Fruit fly (Drosophila melanogaster) whole organism, prepupa: Measurements from ENCODE around the gene Tsp29Fb.

Experiments
- Blimp-1 ChIP-seq: fragments of 200-800 bp; sonication (Bioruptor generic); optimal IDR thresholded peaks from 3 replicates; lab custom pipeline; 2017; ENCODE audit warnings: missing biosample characterization, missing genetic modification characterization, mild to moderate bottlenecking, moderate library complexity, missing genetic modification reagents
- CG10631 ChIP-seq: fragments of 200-800 bp; sonication (Bioruptor generic); optimal IDR thresholded peaks from 2 replicates; lab custom pipeline; 2016; ENCODE audit warnings: missing biosample characterization, missing genetic modification characterization
- CG10669 ChIP-seq: fragments of 200-800 bp; sonication (Bioruptor generic); optimal IDR thresholded peaks from 3 replicates; lab custom pipeline; 2018; ENCODE audit warnings: missing biosample characterization, mild to moderate bottlenecking, missing genetic modification characterization, moderate library complexity
- CG11294 ChIP-seq: fragments of 200-800 bp; sonication (Bioruptor generic); IDR thresholded peaks from 2 replicates; pipeline ENCODE4 v1.3.6; 2022; ENCODE audit warnings: missing biosample characterization, missing genetic modification characterization
- CG11902 ChIP-seq: fragments of 200-800 bp; sonication (Bioruptor generic); optimal IDR thresholded peaks from 3 replicates; lab custom pipeline; 2016; ENCODE audit warnings: missing biosample characterization, missing genetic modification characterization
- CG15336 ChIP-seq: fragments of 200-800 bp; sonication (Bioruptor generic); IDR thresholded peaks from 2 replicates; pipeline ENCODE4 v1.3.6; 2022; ENCODE audit warnings: missing biosample characterization, missing genetic modification characterization
- CG16779 ChIP-seq: fragments of 200-800 bp; sonication (Bioruptor generic); optimal IDR thresholded peaks from 3 replicates; lab custom pipeline; 2017; ENCODE audit warnings: missing biosample characterization, mild to moderate bottlenecking, missing genetic modification characterization
- CG3032 ChIP-seq: fragments of 200-800 bp; optimal IDR thresholded peaks from 2 replicates; lab custom pipeline; 2019; ENCODE audit warnings: missing biosample characterization, mild to moderate bottlenecking, missing genetic modification characterization, moderate library complexity
- CG34406 ChIP-seq: fragments of 200-800 bp; sonication (Bioruptor generic); optimal IDR thresholded peaks from 3 replicates; lab custom pipeline; 2016; ENCODE audit warnings: missing biosample characterization, missing genetic modification characterization
- CG3919 ChIP-seq: fragments of 200-800 bp; sonication (Bioruptor generic); optimal IDR thresholded peaks from 3 replicates; lab custom pipeline; 2016; ENCODE audit warnings: missing biosample characterization, missing genetic modification characterization
- CG4318 ChIP-seq: fragments of 200-800 bp; sonication (Bioruptor generic); optimal IDR thresholded peaks from 3 replicates; lab custom pipeline; 2017; ENCODE audit warnings: missing biosample characterization, mild to moderate bottlenecking, missing genetic modification characterization
- CG6163 ChIP-seq: fragments of 200-800 bp; sonication (Bioruptor generic); IDR thresholded peaks from 3 replicates; pipeline ENCODE4 v1.3.6; 2022; ENCODE audit warnings: missing biosample characterization, missing genetic modification characterization
- CG6276 ChIP-seq: fragments of 200-800 bp; sonication (Bioruptor generic); optimal IDR thresholded peaks from 2 replicates; lab custom pipeline; 2017; ENCODE audit warnings: missing biosample characterization, mild to moderate bottlenecking, missing genetic modification characterization
- CG6792 ChIP-seq: fragments of 200-800 bp; sonication (Bioruptor generic); optimal IDR thresholded peaks from 3 replicates; lab custom pipeline; 2016; ENCODE audit warnings: missing biosample characterization, missing genetic modification characterization
- CG6808 ChIP-seq: fragments of 200-800 bp; sonication (Bioruptor generic); optimal IDR thresholded peaks from 3 replicates; lab custom pipeline; 2017; ENCODE audit warnings: missing biosample characterization, missing genetic modification characterization, mild to moderate bottlenecking, moderate library complexity, missing genetic modification reagents
- CG6854 ChIP-seq: fragments of 200-800 bp; sonication (Bioruptor generic); optimal IDR thresholded peaks from 2 replicates; lab custom pipeline; 2017; ENCODE audit warnings: missing biosample characterization, mild to moderate bottlenecking, missing genetic modification characterization
- CG7368 ChIP-seq: fragments of 200-800 bp; sonication (Bioruptor generic); optimal IDR thresholded peaks from 3 replicates; lab custom pipeline; 2016; ENCODE audit warnings: missing biosample characterization, missing genetic modification characterization
- CG8319 ChIP-seq: fragments of 200-800 bp; sonication (Bioruptor generic); optimal IDR thresholded peaks from 3 replicates; lab custom pipeline; 2016; ENCODE audit warnings: missing biosample characterization, missing genetic modification characterization
- CG8632 ChIP-seq: fragments of 200-800 bp; sonication (Bioruptor generic); optimal IDR thresholded peaks from 3 replicates; lab custom pipeline; 2016; ENCODE audit warnings: missing biosample characterization, missing genetic modification characterization
- CG9139 ChIP-seq: fragments of 200-800 bp; sonication (Bioruptor generic); optimal IDR thresholded peaks from 3 replicates; lab custom pipeline; 2017; ENCODE audit warnings: missing biosample characterization, mild to moderate bottlenecking, missing genetic modification characterization
- Eip75B ChIP-seq: fragments of 200-800 bp; sonication (Bioruptor generic); optimal IDR thresholded peaks from 3 replicates; lab custom pipeline; 2016; ENCODE audit warnings: missing biosample characterization, missing genetic modification characterization
- Eip93F ChIP-seq: fragments of 200-800 bp; sonication (Bioruptor generic); optimal IDR thresholded peaks from 2 replicates; lab custom pipeline; 2016; ENCODE audit warnings: missing biosample characterization, mild to moderate bottlenecking, missing genetic modification characterization
- Ets21C ChIP-seq: fragments of 200-800 bp; sonication (Bioruptor generic); optimal IDR thresholded peaks from 3 replicates; lab custom pipeline; 2016; ENCODE audit warnings: missing biosample characterization, missing genetic modification characterization
- Ets96B ChIP-seq: fragments of 200-800 bp; optimal IDR thresholded peaks from 2 replicates; lab custom pipeline; 2019; ENCODE audit warnings: missing biosample characterization, mild to moderate bottlenecking, missing genetic modification characterization, moderate library complexity
- Gug ChIP-seq: fragments of 200-800 bp; sonication (Bioruptor generic); IDR thresholded peaks from 2 replicates; pipeline ENCODE4 v1.3.6; 2022; ENCODE audit warnings: missing biosample characterization, missing genetic modification characterization
- Hr38 ChIP-seq: sonication (Bioruptor generic); optimal IDR thresholded peaks from 2 replicates; lab custom pipeline; 2016; ENCODE audit warnings: missing biosample characterization, missing genetic modification characterization
- Hr39 ChIP-seq: fragments of 200-800 bp; sonication (Bioruptor generic); optimal IDR thresholded peaks from 2 replicates; lab custom pipeline; 2016; ENCODE audit warnings: missing biosample characterization, missing genetic modification characterization
- Hr4 ChIP-seq: fragments of 200-800 bp; sonication (Bioruptor generic); optimal IDR thresholded peaks from 3 replicates; lab custom pipeline; 2016; ENCODE audit warnings: missing biosample characterization, missing genetic modification characterization
- Met ChIP-seq: fragments of 200-800 bp; sonication (Bioruptor generic); optimal IDR thresholded peaks from 3 replicates; lab custom pipeline; 2016; ENCODE audit warnings: missing biosample characterization, missing genetic modification characterization
- OdsH ChIP-seq: fragments of 200-800 bp; sonication (Bioruptor generic); optimal IDR thresholded peaks from 3 replicates; lab custom pipeline; 2016; ENCODE audit warnings: missing biosample characterization, missing genetic modification characterization
- Smox ChIP-seq: fragments of 200-800 bp; sonication (Bioruptor generic); optimal IDR thresholded peaks from 3 replicates; lab custom pipeline; 2016; ENCODE audit warnings: missing biosample characterization, missing genetic modification characterization
- Sox102F ChIP-seq: fragments of 200-800 bp; sonication (Bioruptor generic); optimal IDR thresholded peaks from 2 replicates; lab custom pipeline; 2016; ENCODE audit warnings: missing biosample characterization, mild to moderate bottlenecking, missing genetic modification characterization
- Sox14 ChIP-seq: fragments of 200-800 bp; sonication (Bioruptor generic); optimal IDR thresholded peaks from 3 replicates; lab custom pipeline; 2016; ENCODE audit warnings: missing biosample characterization, missing genetic modification characterization
- Sox15 ChIP-seq: fragments of 200-800 bp; sonication (Bioruptor generic); optimal IDR thresholded peaks from 3 replicates; lab custom pipeline; 2016; ENCODE audit warnings: missing biosample characterization, missing genetic modification characterization
- achi ChIP-seq: fragments of 200-800 bp; sonication (Bioruptor generic); optimal IDR thresholded peaks from 3 replicates; lab custom pipeline; 2016; ENCODE audit warnings: missing biosample characterization, missing genetic modification characterization
- acj6 ChIP-seq: fragments of 200-800 bp; sonication (Bioruptor generic); optimal IDR thresholded peaks from 3 replicates; lab custom pipeline; 2016; ENCODE audit warnings: missing biosample characterization, missing genetic modification characterization
- cyc ChIP-seq: fragments of 200-800 bp; sonication (Bioruptor generic); optimal IDR thresholded peaks from 3 replicates; lab custom pipeline; 2016; ENCODE audit warnings: missing biosample characterization, missing genetic modification characterization
- dac ChIP-seq: fragments of 200-800 bp; sonication (Bioruptor generic); optimal IDR thresholded peaks from 2 replicates; lab custom pipeline; 2017; ENCODE audit warnings: missing biosample characterization, mild to moderate bottlenecking, missing genetic modification characterization
- dsx ChIP-seq: fragments of 200-800 bp; optimal IDR thresholded peaks from 3 replicates; lab custom pipeline; 2019; ENCODE audit warnings: missing biosample characterization, mild to moderate bottlenecking, missing genetic modification characterization, moderate library complexity; ENCODE audit not compliant: poor library complexity, severe bottlenecking
- eg ChIP-seq: fragments of 200-800 bp; sonication (Bioruptor generic); IDR thresholded peaks from 3 replicates; pipeline ENCODE4 v1.3.6; 2022; ENCODE audit warnings: missing biosample characterization, missing genetic modification characterization
- esn ChIP-seq: fragments of 200-800 bp; sonication (Bioruptor generic); optimal IDR thresholded peaks from 2 replicates; lab custom pipeline; 2016; ENCODE audit warnings: missing biosample characterization, mild to moderate bottlenecking, missing genetic modification characterization, moderate library complexity
- fd59A ChIP-seq: fragments of 200-800 bp; sonication (Bioruptor generic); optimal IDR thresholded peaks from 2 replicates; lab custom pipeline; 2017; ENCODE audit warnings: missing biosample characterization, mild to moderate bottlenecking, missing genetic modification characterization, missing genetic modification reagents
- fd85E ChIP-seq: fragments of 200-800 bp; sonication (Bioruptor generic); optimal IDR thresholded peaks from 3 replicates; lab custom pipeline; 2016; ENCODE audit warnings: missing biosample characterization, missing genetic modification characterization
- fkh ChIP-seq: fragments of 200-800 bp; sonication (Bioruptor generic); optimal IDR thresholded peaks from 3 replicates; lab custom pipeline; 2017; ENCODE audit warnings: missing biosample characterization, mild to moderate bottlenecking, missing genetic modification characterization, moderate library complexity
- net ChIP-seq: fragments of 200-800 bp; sonication (Bioruptor generic); optimal IDR thresholded peaks from 3 replicates; lab custom pipeline; 2016; ENCODE audit warnings: missing biosample characterization, missing genetic modification characterization
- pdm3 ChIP-seq: fragments of 200-800 bp; sonication (Bioruptor generic); optimal IDR thresholded peaks from 3 replicates; lab custom pipeline; 2016; ENCODE audit warnings: missing biosample characterization, missing genetic modification characterization
- salr ChIP-seq, 2 experiments: fragments of 200-800 bp; sonication (Bioruptor generic); optimal IDR thresholded peaks; 3 replicates each; lab custom pipeline; 2016 to 2018; ENCODE audit warnings: missing biosample characterization in 2 of 2, missing genetic modification characterization in 2 of 2, mild to moderate bottlenecking in 1 of 2
- spab ChIP-seq: fragments of 200-800 bp; sonication (Bioruptor generic); optimal IDR thresholded peaks from 2 replicates; lab custom pipeline; 2017; ENCODE audit warnings: missing biosample characterization, mild to moderate bottlenecking, missing genetic modification characterization, missing genetic modification reagents
- ss ChIP-seq, 2 experiments: fragments of 200-800 bp; sonication (Bioruptor generic); optimal IDR thresholded peaks; 2 replicates in 1 of 2; 3 replicates in 1 of 2; lab custom pipeline; 2017 to 2018; ENCODE audit warnings: mild to moderate bottlenecking in 2 of 2, missing biosample characterization in 2 of 2, missing genetic modification characterization in 2 of 2, moderate library complexity in 1 of 2
- svp ChIP-seq: fragments of 200-800 bp; sonication (Bioruptor generic); peaks from one replicate; lab custom pipeline; 2016; ENCODE audit warnings: missing biosample characterization, missing genetic modification characterization
- topi ChIP-seq: fragments of 200-800 bp; sonication (Bioruptor generic); optimal IDR thresholded peaks from 3 replicates; lab custom pipeline; 2016; ENCODE audit warnings: missing biosample characterization, missing genetic modification characterization
- vri ChIP-seq: fragments of 200-800 bp; sonication (Bioruptor generic); optimal IDR thresholded peaks from 3 replicates; lab custom pipeline; 2016; ENCODE audit warnings: missing biosample characterization, mild to moderate bottlenecking, missing genetic modification characterization

Tsp29Fb gene

DNA sequence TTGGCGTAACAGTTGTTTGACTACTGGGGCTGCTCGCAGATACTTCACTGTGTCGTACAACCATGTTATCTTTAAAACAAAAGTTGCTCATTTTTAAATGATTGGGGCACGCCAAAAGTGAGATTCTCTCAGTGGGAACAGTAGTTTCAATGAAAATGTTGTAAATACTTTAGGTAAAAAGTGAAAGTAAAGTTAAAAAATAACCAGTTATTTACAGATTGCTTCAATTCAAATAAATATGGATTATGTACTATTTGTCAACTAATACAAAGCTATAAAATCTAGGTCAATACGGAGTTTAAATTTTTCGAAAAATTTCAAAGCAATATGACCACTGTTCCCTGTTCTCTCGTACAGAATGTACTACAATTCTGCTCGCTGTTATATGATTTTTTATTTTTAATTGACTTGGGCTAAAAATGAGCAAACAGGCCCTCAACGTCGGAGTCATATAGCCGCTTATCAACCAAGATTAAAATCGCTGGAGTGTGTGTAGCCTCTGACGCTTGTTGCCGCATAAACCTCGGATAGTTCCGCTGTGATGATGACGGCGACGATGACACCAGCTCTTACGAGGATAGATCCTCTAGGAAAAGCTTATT, 4.6 kb downstream of the Tsp29Fb start, which contains the start of gene Argl:
Argl (minus strand) TSS at position 370 of the 602 bp plus-strand sequence.
- TF ChIP-seq OdsH (GFP tag; lab: Kevin White, UChicago) (no peak), CG7368 (GFP tag; lab: Kevin White, UChicago) (no peak), achi (GFP tag; lab: Kevin White, UChicago) (no peak), salr (GFP tag; optimal IDR thresholded peaks at IDR 0.05; lab: Kevin White, UChicago) (no peak), CG10669 (GFP tag; lab: Kevin White, UChicago) (no peak), CG8319 (no peak), CG16779 (tag; lab: Kevin White, UChicago) (peak; percentile 12), CG3032 (tag; lab: Kevin White, UChicago) (no peak), Eip93F (GFP tag; lab: Kevin White, UChicago) (no peak), Sox15 (GFP tag; lab: Kevin White, UChicago) (no peak), Hr38 (GFP tag; lab: Kevin White, UChicago) (no peak), CG9139 (GFP tag; lab: Kevin White, UChicago) (no peak), CG8632 (GFP tag; lab: Kevin White, UChicago) (peak; percentile 18), acj6 (GFP tag; lab: Kevin White, UChicago) (no peak), fkh (GFP tag; lab: Kevin White, UChicago) (peak; percentile 20), eg (peak; percentile 8; the same call in 1 of the 3 replicates), topi (GFP tag; lab: Kevin White, UChicago) (peak; percentile 12), dac (no peak), Sox14 (GFP tag; lab: Kevin White, UChicago) (no peak), cyc (GFP tag; lab: Kevin White, UChicago) (no peak), dsx (no peak), CG34406 (GFP tag; lab: Kevin White, UChicago) (no peak), spab (GFP tag; lab: Kevin White, UChicago) (no peak), Eip75B (GFP tag; lab: Kevin White, UChicago) (peak; percentile 36), vri (GFP tag; lab: Kevin White, UChicago) (peak; percentile 51), fd85E (no peak), CG6808 (GFP tag; lab: Kevin White, UChicago) (no peak), CG11902 (GFP tag; lab: Kevin White, UChicago) (no peak), Met (GFP tag; lab: Kevin White, UChicago) (peak; percentile 18), CG3919 (GFP tag; lab: Kevin White, UChicago) (no peak), pdm3 (peak; percentile 3), Ets21C (no peak), Ets96B (tag; lab: Kevin White, UChicago) (no peak), CG6854 (GFP tag; lab: Kevin White, UChicago) (no peak), esn (GFP tag; lab: Kevin White, UChicago) (no peak), svp (GFP tag; lab: Kevin White, UChicago) (peak; percentile 87), ss (GFP tag; optimal IDR thresholded peaks at IDR 0.05; lab: Kevin White, UChicago) (no peak), CG10631 (GFP tag; lab: Kevin White, UChicago) (no peak), Blimp-1 (GFP tag; lab: Kevin White, UChicago) (no peak), Hr4 (peak; percentile 28), net (GFP tag; lab: Kevin White, UChicago) (peak; percentile 8), CG15336 (GFP tag; lab: Robert Waterston, UW) (no peak), CG6163 (GFP tag; lab: Robert Waterston, UW) (no peak), CG11294 (GFP tag; lab: Robert Waterston, UW) (no peak), CG6792 (GFP tag; lab: Kevin White, UChicago) (no peak), Gug (GFP tag; lab: Robert Waterston, UW) (no peak), Hr39 (no peak), Sox102F (GFP tag; lab: Kevin White, UChicago) (no peak), CG4318 (GFP tag; lab: Kevin White, UChicago) (no peak), Smox (GFP tag; lab: Kevin White, UChicago) (no peak), fd59A (no peak), CG6276 (no peak)
